Worm (Caenorhabditis elegans) whole organism, late embryonic: ENCODE results near the gene C16C10.8.

ENCODE experiments used
- K02D7.2 ChIP-seq: sonication (generic microtip); optimal IDR thresholded peaks from 2 replicates; lab custom pipeline; 2017; ENCODE audit warnings: mild to moderate bottlenecking, missing genetic modification characterization, missing compliant biosample characterization
- elt-2 ChIP-seq: sonication (generic microtip); optimal IDR thresholded peaks from 2 replicates; lab custom pipeline; 2016; ENCODE audit warnings: missing genetic modification reagents, missing genetic modification characterization, missing compliant biosample characterization
- nhr-232 ChIP-seq: sonication (generic microtip); optimal IDR thresholded peaks from 2 replicates; lab custom pipeline; 2016; ENCODE audit warnings: missing genetic modification characterization, missing compliant biosample characterization
- pqm-1 ChIP-seq: sonication (generic microtip); optimal IDR thresholded peaks from 2 replicates; lab custom pipeline; 2016; ENCODE audit warnings: missing genetic modification characterization, missing compliant biosample characterization
- sox-4 ChIP-seq: sonication (generic microtip); optimal IDR thresholded peaks from 2 replicates; lab custom pipeline; 2017; ENCODE audit warnings: mild to moderate bottlenecking, missing genetic modification characterization, inconsistent platforms, missing compliant biosample characterization
- unc-55 ChIP-seq: sonication (generic microtip); optimal IDR thresholded peaks from 2 replicates; lab custom pipeline; 2017; ENCODE audit warnings: missing biosample characterization, missing genetic modification reagents, missing genetic modification characterization
- zip-5 ChIP-seq: sonication (generic microtip); optimal IDR thresholded peaks from 2 replicates; lab custom pipeline; 2016; ENCODE audit warnings: missing genetic modification characterization, missing compliant biosample characterization

ce11 chrIII:4186751-4187309 lies 22.9 kb upstream of the C16C10.8 start, which contains the start of gene lars-1:
- TF ChIP-seq elt-2 (tag; lab: Kevin White, UChicago) (no peak), pqm-1 (no peak), zip-5 (tag; lab: Kevin White, UChicago) (no peak), unc-55 (GFP tag; lab: Kevin White, UChicago) (no peak), K02D7.2 (tag; lab: Kevin White, UChicago) (no peak), sox-4 (tag; lab: Kevin White, UChicago) (no peak), nhr-232 (tag; lab: Kevin White, UChicago) (no peak)
